Worm (Caenorhabditis elegans) whole organism, young adult: ENCODE measurements around the gene pges-2.
"Not testable (repeated sequence)": the region's sequence is repeated elsewhere in the genome, so short reads cannot be mapped to it uniquely, and the experiment has no call there.

Experiments
- B0035.1 ChIP-seq: sonication (generic microtip); optimal IDR thresholded peaks from 2 replicates; lab custom pipeline; 2016; ENCODE audit warnings: missing genetic modification characterization, mild to moderate bottlenecking, missing compliant biosample characterization, missing genotype, missing genetic modification reagents
- B0261.1 ChIP-seq: sonication (generic microtip); optimal IDR thresholded peaks from 2 replicates; lab custom pipeline; 2016; ENCODE audit warnings: mild to moderate bottlenecking, missing genetic modification characterization, moderate library complexity, missing compliant biosample characterization
- B0336.3 ChIP-seq: fragments of 200-800 bp; sonication (Bioruptor generic); IDR thresholded peaks from 2 replicates; pipeline ENCODE4 v1.3.6; 2022; ENCODE audit warnings: missing genetic modification characterization, missing compliant biosample characterization
- C17E4.6 ChIP-seq: fragments of 200-800 bp; sonication (Bioruptor generic); IDR thresholded peaks from 2 replicates; pipeline ENCODE4 v1.3.6; 2022; ENCODE audit warnings: missing genetic modification reagents, missing genetic modification characterization, missing compliant biosample characterization
- D2030.7 ChIP-seq: fragments of 200-800 bp; sonication (Bioruptor generic); IDR thresholded peaks from 2 replicates; pipeline ENCODE4 v1.3.6; 2022; ENCODE audit warnings: missing genetic modification reagents, missing genetic modification characterization, missing compliant biosample characterization
- F10E7.11 ChIP-seq: sonication (generic microtip); optimal IDR thresholded peaks from 2 replicates; lab custom pipeline; 2017; ENCODE audit warnings: mild to moderate bottlenecking, missing genetic modification characterization, moderate library complexity, missing compliant biosample characterization
- F23B12.7 ChIP-seq: sonication (generic microtip); optimal IDR thresholded peaks from 2 replicates; lab custom pipeline; 2017; ENCODE audit warnings: missing genetic modification characterization, mild to moderate bottlenecking, missing compliant biosample characterization, antibody characterized with exemption, moderate library complexity; ENCODE audit not compliant: insufficient read depth
- F33H1.4 ChIP-seq: fragments of 200-800 bp; sonication (Bioruptor generic); IDR thresholded peaks from 2 replicates; pipeline ENCODE4 v1.3.6; 2022; ENCODE audit warnings: missing genetic modification reagents, missing genetic modification characterization, missing compliant biosample characterization
- F37B4.10 ChIP-seq: fragments of 200-800 bp; sonication (Bioruptor generic); IDR thresholded peaks from 2 replicates; pipeline ENCODE4 v1.3.6; 2022; ENCODE audit warnings: missing genetic modification characterization, missing compliant biosample characterization
- F55B11.4 ChIP-seq: sonication (generic microtip); optimal IDR thresholded peaks from 2 replicates; lab custom pipeline; 2016; ENCODE audit warnings: missing compliant biosample characterization, missing genetic modification characterization, borderline replicate concordance; ENCODE audit not compliant: insufficient read depth
- F57A8.1 ChIP-seq: fragments of 200-800 bp; sonication (Bioruptor generic); optimal IDR thresholded peaks from 2 replicates; lab custom pipeline; 2018; ENCODE audit warnings: mild to moderate bottlenecking, missing genetic modification characterization, moderate library complexity, missing compliant biosample characterization
- K12H6.12 ChIP-seq: fragments of 200-800 bp; sonication (Bioruptor generic); optimal IDR thresholded peaks from 2 replicates; lab custom pipeline; 2018; ENCODE audit warnings: mild to moderate bottlenecking, missing genetic modification characterization, missing compliant biosample characterization
- Y56A3A.18 ChIP-seq: fragments of 200-800 bp; sonication (Bioruptor generic); IDR thresholded peaks from 2 replicates; pipeline ENCODE4 v1.3.6; 2022; ENCODE audit warnings: missing genetic modification reagents, missing genetic modification characterization, missing compliant biosample characterization
- Y67H2A.10 ChIP-seq: fragments of 200-800 bp; sonication (Bioruptor generic); conservative IDR thresholded peaks from 2 replicates; pipeline ENCODE4 v1.3.6; 2022; ENCODE audit warnings: missing genetic modification reagents, missing genetic modification characterization, missing compliant biosample characterization
- Y95B8A.8 ChIP-seq: fragments of 200-800 bp; sonication (Bioruptor generic); IDR thresholded peaks from 2 replicates; pipeline ENCODE4 v1.3.6; 2022; ENCODE audit warnings: missing genetic modification reagents, missing genetic modification characterization, missing compliant biosample characterization
- aptf-3 ChIP-seq: fragments of 200-800 bp; sonication (Bioruptor generic); IDR thresholded peaks from 2 replicates; pipeline ENCODE4 v1.3.6; 2022; ENCODE audit warnings: missing genetic modification characterization, missing compliant biosample characterization
- attf-6 ChIP-seq: fragments of 200-800 bp; sonication (Bioruptor generic); IDR thresholded peaks from 2 replicates; pipeline ENCODE4 v1.3.6; 2022; ENCODE audit warnings: missing genetic modification reagents, missing genetic modification characterization, missing compliant biosample characterization
- bed-1 ChIP-seq: fragments of 200-800 bp; sonication (Bioruptor generic); IDR thresholded peaks from 2 replicates; pipeline ENCODE4 v1.3.6; 2022; ENCODE audit warnings: missing genetic modification reagents, missing genetic modification characterization, missing compliant biosample characterization
- cebp-1 ChIP-seq, 2 experiments: fragments of 200-800 bp in 1 of 2; sonication (Bioruptor generic) in 1 of 2; sonication (generic microtip) in 1 of 2; IDR thresholded peaks in 1 of 2; optimal IDR thresholded peaks in 1 of 2; 2 replicates each; pipeline versions ENCODE4 v1.3.6 to Lab custom; 2017 to 2022; ENCODE audit warnings: missing compliant biosample characterization in 2 of 2, missing genetic modification characterization in 2 of 2, mild to moderate bottlenecking in 1 of 2, missing genetic modification reagents in 1 of 2, moderate library complexity in 1 of 2
- cebp-2 ChIP-seq: fragments of 200-800 bp; sonication (Bioruptor generic); IDR thresholded peaks from 2 replicates; pipeline ENCODE4 v1.3.6; 2022; ENCODE audit warnings: missing genetic modification characterization, missing compliant biosample characterization
- ceh-27 ChIP-seq: fragments of 200-800 bp; sonication (Bioruptor generic); optimal IDR thresholded peaks from 2 replicates; lab custom pipeline; 2018; ENCODE audit warnings: mild to moderate bottlenecking, missing genetic modification characterization, moderate library complexity, missing compliant biosample characterization
- ceh-40 ChIP-seq: fragments of 200-800 bp; sonication (Bioruptor generic); IDR thresholded peaks from 2 replicates; pipeline ENCODE4 v1.3.6; 2022; ENCODE audit warnings: missing genetic modification characterization, missing compliant biosample characterization
- dox-1 ChIP-seq: fragments of 200-800 bp; sonication (Bioruptor generic); IDR thresholded peaks from 2 replicates; pipeline ENCODE4 v1.3.6; 2022; ENCODE audit warnings: missing genetic modification reagents, missing genetic modification characterization, missing compliant biosample characterization
- dpff-1 ChIP-seq: sonication (generic microtip); optimal IDR thresholded peaks from 2 replicates; lab custom pipeline; 2017; ENCODE audit warnings: mild to moderate bottlenecking, missing genetic modification characterization, missing compliant biosample characterization
- egl-44 ChIP-seq: fragments of 200-800 bp; sonication (Bioruptor generic); IDR thresholded peaks from 2 replicates; pipeline ENCODE4 v1.3.6; 2022; ENCODE audit warnings: missing genetic modification reagents, missing genetic modification characterization, missing compliant biosample characterization
- egrh-3 ChIP-seq: fragments of 200-800 bp; sonication (Bioruptor generic); IDR thresholded peaks from 2 replicates; pipeline ENCODE4 v1.3.6; 2022; ENCODE audit warnings: missing genetic modification reagents, missing genetic modification characterization, missing compliant biosample characterization
- hmg-1.2 ChIP-seq: fragments of 200-800 bp; sonication (Bioruptor generic); IDR thresholded peaks from 2 replicates; pipeline ENCODE4 v1.3.6; 2022; ENCODE audit warnings: missing genetic modification reagents, missing genetic modification characterization, missing compliant biosample characterization
- let-526 ChIP-seq: fragments of 200-800 bp; sonication (Bioruptor generic); IDR thresholded peaks from 2 replicates; pipeline ENCODE4 v1.3.6; 2022; ENCODE audit warnings: missing genetic modification reagents, missing genetic modification characterization, missing compliant biosample characterization
- let-607 ChIP-seq, 2 experiments: fragments of 200-800 bp in 1 of 2; sonication (Bioruptor generic) in 1 of 2; sonication (generic microtip) in 1 of 2; optimal IDR thresholded peaks; 2 replicates each; lab custom pipeline; 2016 to 2018; ENCODE audit warnings: mild to moderate bottlenecking in 2 of 2, missing compliant biosample characterization in 2 of 2, missing genetic modification characterization in 2 of 2, moderate library complexity in 2 of 2, missing genotype in 1 of 2
- lin-26 ChIP-seq: fragments of 200-800 bp; sonication (Bioruptor generic); IDR thresholded peaks from 2 replicates; pipeline ENCODE4 v1.3.6; 2022; ENCODE audit warnings: missing genetic modification reagents, missing genetic modification characterization, missing compliant biosample characterization
- lin-40 ChIP-seq: sonication (generic microtip); optimal IDR thresholded peaks from 2 replicates; lab custom pipeline; 2016; ENCODE audit warnings: missing genetic modification characterization, mild to moderate bottlenecking, missing compliant biosample characterization, missing genotype, missing genetic modification reagents
- mcd-1 ChIP-seq: fragments of 200-800 bp; sonication (Bioruptor generic); IDR thresholded peaks from 2 replicates; pipeline ENCODE4 v1.3.6; 2022; ENCODE audit warnings: missing genetic modification reagents, missing genetic modification characterization, missing compliant biosample characterization
- mes-4 ChIP-seq: sonication (generic microtip); optimal IDR thresholded peaks from 2 replicates; lab custom pipeline; 2016; ENCODE audit warnings: missing genotype, missing genetic modification characterization, missing compliant biosample characterization
- nfyb-1 ChIP-seq: fragments of 200-800 bp; sonication (Bioruptor generic); IDR thresholded peaks from 2 replicates; pipeline ENCODE4 v1.3.6; 2022; ENCODE audit warnings: missing genetic modification reagents, missing genetic modification characterization, missing compliant biosample characterization
- nhr-80 ChIP-seq: sonication (generic microtip); optimal IDR thresholded peaks from 2 replicates; lab custom pipeline; 2016; ENCODE audit warnings: missing genetic modification characterization, missing compliant biosample characterization
- pbrm-1 ChIP-seq: fragments of 200-800 bp; sonication (Bioruptor generic); IDR thresholded peaks from 2 replicates; pipeline ENCODE4 v1.3.6; 2022; ENCODE audit warnings: missing genetic modification reagents, missing genetic modification characterization, missing compliant biosample characterization
- pha-4 ChIP-seq: fragments of 150-350 bp; sonication (generic microtip); optimal IDR thresholded peaks from 2 replicates; lab custom pipeline; 2014; ENCODE audit warnings: missing biosample characterization, missing genetic modification reagents, missing genetic modification characterization
- rcor-1 ChIP-seq: fragments of 200-800 bp; sonication (Bioruptor generic); IDR thresholded peaks from 2 replicates; pipeline ENCODE4 v1.3.6; 2022; ENCODE audit warnings: missing genetic modification reagents, missing genetic modification characterization, missing compliant biosample characterization
- rpc-1 ChIP-seq, 2 experiments: fragments of 150-350 bp in 1 of 2; sonication (generic microtip) in 1 of 2; optimal IDR thresholded peaks; 2 replicates each; lab custom pipeline; 2014 to 2018; ENCODE audit warnings: missing biosample characterization in 1 of 2, missing genetic modification characterization in 1 of 2, missing genetic modification reagents in 1 of 2, missing genotype in 1 of 2
- sea-2 ChIP-seq: fragments of 200-800 bp; sonication (Bioruptor generic); IDR thresholded peaks from 2 replicates; pipeline ENCODE4 v1.3.6; 2022; ENCODE audit warnings: missing genetic modification characterization, missing compliant biosample characterization
- tbp1 ChIP-seq: fragments of 200-800 bp; sonication (Bioruptor generic); optimal IDR thresholded peaks from 2 replicates; lab custom pipeline; 2018; ENCODE audit warnings: mild to moderate bottlenecking, missing genetic modification characterization, missing compliant biosample characterization
- unc-62 ChIP-seq: fragments of 150-350 bp; optimal IDR thresholded peaks from 2 replicates; lab custom pipeline; 2014; ENCODE audit warnings: missing biosample characterization, missing genetic modification reagents, missing genetic modification characterization
- zfh-2 ChIP-seq: fragments of 200-800 bp; sonication (Bioruptor generic); conservative IDR thresholded peaks from 2 replicates; pipeline ENCODE4 v1.3.6; 2022; ENCODE audit warnings: missing genetic modification reagents, missing genetic modification characterization, missing compliant biosample characterization
- ztf-22 ChIP-seq: fragments of 200-800 bp; sonication (Bioruptor generic); optimal IDR thresholded peaks from 2 replicates; lab custom pipeline; 2018; ENCODE audit warnings: mild to moderate bottlenecking, missing genetic modification characterization, moderate library complexity, missing compliant biosample characterization
- ztf-28 ChIP-seq: fragments of 200-800 bp; sonication (Bioruptor generic); IDR thresholded peaks from 2 replicates; pipeline ENCODE4 v1.3.6; 2022; ENCODE audit warnings: missing genetic modification reagents, missing genetic modification characterization, missing compliant biosample characterization

pges-2 gene

DNA sequence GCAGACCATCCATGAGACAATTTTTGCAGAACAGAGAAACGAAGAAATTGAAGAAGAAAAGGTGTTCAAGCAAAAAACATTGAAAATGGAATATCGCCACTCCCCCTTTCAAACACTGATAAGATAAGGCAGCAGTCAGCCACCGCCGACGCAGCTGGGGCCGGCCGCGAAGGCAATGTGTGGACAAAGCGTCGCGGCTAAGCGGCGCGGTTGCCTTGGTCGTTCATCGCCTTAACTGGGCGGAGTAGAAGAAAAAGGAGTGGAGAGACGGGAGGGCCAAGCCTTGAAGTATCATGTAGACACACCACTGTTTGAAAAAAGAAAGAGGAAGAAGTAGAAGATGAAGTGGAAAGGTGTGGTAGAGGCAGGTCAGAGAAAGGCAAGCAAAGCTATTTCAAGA lies 36.6 kb downstream of the pges-2 start (continued):
- TF ChIP-seq let-607 (tag; optimal IDR thresholded peaks at IDR 0.05; lab: Kevin White, UChicago) (no peak), mcd-1 (GFP tag; lab: Robert Waterston, UW) (no peak), let-526 (GFP tag; lab: Robert Waterston, UW) (0 out of 2 replicates have a peak, but pooled peaks have one; percentile 31), egrh-3 (GFP tag; lab: Robert Waterston, UW) (peak; percentile 64; the same call in 1 of the 2 replicates), dox-1 (peak; percentile 53; the same call in 1 of the 2 replicates), dpff-1 (tag; lab: Kevin White, UChicago) (no peak), B0336.3 (GFP tag; lab: Robert Waterston, UW) (peak; percentile 28; the same call in 1 of the 2 replicates), F55B11.4 (no peak), ztf-22 (GFP tag; lab: Kevin White, UChicago) (peak; percentile 15), mes-4 (tag; lab: Kevin White, UChicago) (no peak), pbrm-1 (GFP tag; lab: Robert Waterston, UW) (no peak), zfh-2 (GFP tag; lab: Robert Waterston, UW) (peak; percentile 95), Y95B8A.8 (no peak), F57A8.1 (GFP tag; lab: Kevin White, UChicago) (no peak), F23B12.7 (tag; lab: Kevin White, UChicago) (no peak), pha-4 (tag; lab: Kevin White, UChicago) (no peak), ceh-27 (GFP tag; lab: Kevin White, UChicago) (peak; percentile 36), nhr-80 (tag; lab: Kevin White, UChicago) (peak; percentile 75), unc-62 (GFP tag; lab: Kevin White, UChicago) (no peak), B0035.1 (tag; lab: Kevin White, UChicago) (no peak), lin-40 (tag; lab: Kevin White, UChicago) (peak; percentile 12), Y56A3A.18 (GFP tag; lab: Robert Waterston, UW) (no peak), F10E7.11 (tag; lab: Kevin White, UChicago) (no peak), C17E4.6 (no peak), Y67H2A.10 (GFP tag; lab: Robert Waterston, UW) (no peak), attf-6 (GFP tag; lab: Robert Waterston, UW) (no peak), ceh-40 (GFP tag; lab: Robert Waterston, UW) (no peak), tbp1 (no peak), rpc-1 (optimal IDR thresholded peaks at IDR 0.05; lab: Kevin White, UChicago) (no peak), rpc-1 (tag; optimal IDR thresholded peaks at IDR 0.05; lab: Kevin White, UChicago) (no peak), K12H6.12 (peak; percentile 5)

DNA sequence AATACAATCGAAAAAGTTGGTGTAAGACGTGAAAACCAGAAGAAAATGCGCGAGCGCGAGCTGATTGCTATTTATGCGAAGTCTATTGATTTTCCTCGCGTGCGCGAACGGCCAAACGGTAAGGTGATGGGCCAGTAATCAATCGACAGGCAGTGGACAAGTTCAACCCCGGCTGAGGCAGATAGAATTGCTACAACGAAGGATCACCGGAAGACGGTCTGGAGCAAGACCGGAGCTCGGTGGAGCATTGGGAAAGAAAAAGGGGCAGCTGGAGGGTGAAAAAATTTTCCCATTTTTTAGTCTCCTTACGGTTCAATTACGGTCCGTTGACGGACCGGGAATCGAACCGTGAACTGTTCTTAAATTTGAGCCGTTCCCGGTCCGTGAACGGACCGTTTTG lies 44.2 kb downstream of the pges-2 start:
- TF ChIP-seq B0261.1 (peak; percentile 9), aptf-3 (GFP tag; lab: Robert Waterston, UW) (peak; percentile 77; the same call in 1 of the 2 replicates), cebp-1 (GFP tag; IDR thresholded peaks at IDR 0.05; lab: Robert Waterston, UW) (0 out of 2 replicates have a peak, but pooled peaks have one; percentile 19), D2030.7 (GFP tag; lab: Robert Waterston, UW) (peak; percentile 61), dox-1 (peak; percentile 65), bed-1 (GFP tag; lab: Robert Waterston, UW) (0 out of 2 replicates have a peak, but pooled peaks have one; percentile 28), ztf-28 (0 out of 2 replicates have a peak, but pooled peaks have one; percentile 67), egl-44 (peak; percentile 64; the same call in 1 of the 2 replicates), attf-6 (GFP tag; lab: Robert Waterston, UW) (0 out of 2 replicates have a peak, but pooled peaks have one; percentile 27), rpc-1 (tag; optimal IDR thresholded peaks at IDR 0.05; lab: Kevin White, UChicago) (peak; percentile 49), cebp-2 (0 out of 2 replicates have a peak, but pooled peaks have one; percentile 66), F33H1.4 (GFP tag; lab: Robert Waterston, UW) (0 out of 2 replicates have a peak, but pooled peaks have one; percentile 19), lin-26 (GFP tag; lab: Robert Waterston, UW) (peak; percentile 91), Y95B8A.8 (0 out of 2 replicates have a peak, but pooled peaks have one; percentile 14), nfyb-1 (GFP tag; lab: Robert Waterston, UW) (peak; percentile 73; the same call in 1 of the 2 replicates), hmg-1.2 (GFP tag; lab: Robert Waterston, UW) (peak; percentile 46), sea-2 (GFP tag; lab: Robert Waterston, UW) (peak; percentile 76; the same call in 1 of the 2 replicates), F37B4.10 (GFP tag; lab: Robert Waterston, UW) (0 out of 2 replicates have a peak, but pooled peaks have one; percentile 21), egrh-3 (GFP tag; lab: Robert Waterston, UW) (peak; percentile 35; the same call in 1 of the 2 replicates), rcor-1 (GFP tag; lab: Robert Waterston, UW) (peak; percentile 45), mcd-1 (GFP tag; lab: Robert Waterston, UW) (peak; percentile 58)
- TF ChIP-seq cebp-1 (tag; optimal IDR thresholded peaks at IDR 0.05; lab: Kevin White, UChicago); rpc-1 (optimal IDR thresholded peaks at IDR 0.05; lab: Kevin White, UChicago): not testable (repeated sequence)
